Fruit fly (Drosophila melanogaster): ENCODE measurements around the gene CG7715.

CG7715 gene

DNA sequence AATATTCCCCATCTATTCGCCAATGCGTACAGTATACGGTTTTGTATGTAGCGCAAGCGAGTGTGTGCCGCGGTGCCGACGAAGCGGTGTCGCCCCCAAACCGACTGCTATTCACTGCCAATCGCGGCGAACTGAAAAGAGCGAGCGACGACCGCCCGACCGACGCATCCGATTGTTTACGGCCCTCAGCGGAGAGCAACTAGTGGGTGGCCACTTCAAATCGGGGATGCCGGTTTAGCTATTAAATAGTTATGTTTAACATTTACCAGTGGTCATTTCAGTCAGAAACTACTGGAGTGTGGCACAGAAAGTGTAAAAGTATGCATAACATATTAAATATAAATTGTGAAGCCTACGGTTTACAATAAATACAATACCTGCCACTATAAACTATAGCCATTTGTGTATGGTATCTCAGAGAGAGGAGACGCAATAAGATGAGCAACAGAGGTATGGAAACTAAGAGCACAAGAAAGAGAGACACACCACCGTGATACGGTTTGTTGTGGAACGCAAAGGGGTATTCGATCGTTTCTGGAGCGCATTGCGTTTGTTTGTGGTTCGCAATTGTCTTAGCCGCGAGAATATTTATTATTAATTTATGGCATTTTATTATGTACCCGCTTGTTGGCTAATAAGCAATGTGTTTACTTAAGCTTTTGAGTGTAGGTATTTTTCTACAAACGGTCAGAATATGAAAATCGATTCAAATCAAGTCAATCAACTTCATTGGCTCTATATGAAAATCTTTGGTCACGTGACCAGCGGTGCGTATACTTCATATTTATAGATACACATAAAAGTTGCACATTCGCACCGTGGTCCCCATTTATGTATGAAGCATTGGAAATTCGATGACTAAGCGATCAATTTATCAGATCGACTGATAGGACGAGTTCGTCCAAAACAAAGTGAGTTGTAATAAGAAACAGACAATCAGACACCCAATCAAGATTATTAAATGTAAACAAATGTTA lies 12.0 kb upstream of the CG7715 start:
- peak; percentile 4 for TF ChIP-seq CG12768 (GFP tag; optimal IDR thresholded peaks at IDR 0.05)
- TF ChIP-seq CG7101 (tag; optimal IDR thresholded peaks at IDR 0.05) = no peak
- TF ChIP-seq CG7045 (GFP tag; optimal IDR thresholded peaks at IDR 0.05) = no peak
- TF ChIP-seq cnc (optimal IDR thresholded peaks at IDR 0.05) = no peak
- TF ChIP-seq pad (GFP tag; optimal IDR thresholded peaks at IDR 0.05) = peak; percentile 90
- TF ChIP-seq Crg-1 (GFP tag; optimal IDR thresholded peaks at IDR 0.05) = no peak
- TF ChIP-seq kay (GFP tag; ENCODE audit: borderline replicate concordance) = peak; percentile 68
- no peak for TF ChIP-seq ovo (GFP tag; optimal IDR thresholded peaks at IDR 0.05)
- TF ChIP-seq CG1620 (GFP tag; optimal IDR thresholded peaks at IDR 0.05) = no peak
- TF ChIP-seq CG11617 (GFP tag; optimal IDR thresholded peaks at IDR 0.05) = no peak
- no peak for TF ChIP-seq CG14711 (tag; optimal IDR thresholded peaks at IDR 0.05)
- TF ChIP-seq toe (GFP tag; optimal IDR thresholded peaks at IDR 0.05) = no peak
- peak; percentile 21 for TF ChIP-seq tj (GFP tag; optimal IDR thresholded peaks at IDR 0.05)
- TF ChIP-seq Clk (GFP tag; optimal IDR thresholded peaks at IDR 0.05) = no peak
- peak; percentile 27 for TF ChIP-seq Hr96 (GFP tag; optimal IDR thresholded peaks at IDR 0.05)
- peak; percentile 32 for TF ChIP-seq CG33017 (tag; optimal IDR thresholded peaks at IDR 0.05)
- no peak for TF ChIP-seq cic (GFP tag; optimal IDR thresholded peaks at IDR 0.05)
- TF ChIP-seq Mnt (GFP tag; optimal IDR thresholded peaks at IDR 0.05) = peak; percentile 27
- TF ChIP-seq CG5204 (GFP tag; optimal IDR thresholded peaks at IDR 0.05) = peak; percentile 5
- TF ChIP-seq bab1 (GFP tag; optimal IDR thresholded peaks at IDR 0.05) = no peak

DNA sequence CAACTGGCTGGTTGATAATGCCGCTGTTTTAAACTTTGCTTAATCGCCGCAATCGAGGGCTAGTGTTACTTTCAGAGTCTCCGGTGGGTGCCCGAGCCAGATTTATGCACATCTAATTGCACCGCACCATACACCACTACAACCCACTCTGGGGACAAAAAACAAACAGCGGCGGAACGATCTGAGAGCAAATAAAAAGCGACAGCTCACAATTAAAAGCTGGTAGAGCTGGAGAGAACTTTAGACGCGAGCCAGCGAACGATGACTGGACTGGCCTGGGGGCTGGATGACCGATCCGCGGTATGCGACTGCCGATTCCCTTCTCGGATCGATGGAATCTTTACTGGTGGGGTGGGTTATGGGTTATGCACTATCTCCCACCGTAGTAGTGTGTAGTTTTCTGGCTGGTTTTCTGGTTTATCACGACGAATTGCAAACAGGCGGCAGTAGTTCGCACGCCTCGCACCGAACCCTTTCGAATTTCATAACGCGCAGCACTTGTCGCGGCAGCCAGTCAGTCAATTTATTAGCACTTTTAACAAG lies 11.2 kb upstream of the CG7715 start:
- TF ChIP-seq Mnt (GFP tag; optimal IDR thresholded peaks at IDR 0.05) = no peak
- TF ChIP-seq bab1 (GFP tag; optimal IDR thresholded peaks at IDR 0.05) = no peak
- TF ChIP-seq CG7101 (tag; optimal IDR thresholded peaks at IDR 0.05) = no peak
- no peak for TF ChIP-seq ovo (GFP tag; optimal IDR thresholded peaks at IDR 0.05)
- TF ChIP-seq tj (GFP tag; optimal IDR thresholded peaks at IDR 0.05) = no peak
- no peak for TF ChIP-seq Clk (GFP tag; optimal IDR thresholded peaks at IDR 0.05)
- no peak for TF ChIP-seq CG1620 (GFP tag; optimal IDR thresholded peaks at IDR 0.05)
- peak; percentile 62 for TF ChIP-seq cic (GFP tag; optimal IDR thresholded peaks at IDR 0.05)
- peak; percentile 85 for TF ChIP-seq CG12768 (GFP tag; optimal IDR thresholded peaks at IDR 0.05)
- no peak for TF ChIP-seq Hr96 (GFP tag; optimal IDR thresholded peaks at IDR 0.05)
- TF ChIP-seq CG7045 (GFP tag; optimal IDR thresholded peaks at IDR 0.05) = no peak
- no peak for TF ChIP-seq pad (GFP tag; optimal IDR thresholded peaks at IDR 0.05)
- TF ChIP-seq kay (GFP tag; ENCODE audit: borderline replicate concordance) = peak; percentile 90
- TF ChIP-seq Crg-1 (GFP tag; optimal IDR thresholded peaks at IDR 0.05) = no peak
- TF ChIP-seq CG14711 (tag; optimal IDR thresholded peaks at IDR 0.05) = no peak
- TF ChIP-seq toe (GFP tag; optimal IDR thresholded peaks at IDR 0.05) = no peak
- TF ChIP-seq CG5204 (GFP tag; optimal IDR thresholded peaks at IDR 0.05) = no peak
- TF ChIP-seq CG11617 (GFP tag; optimal IDR thresholded peaks at IDR 0.05) = no peak
- no peak for TF ChIP-seq cnc (optimal IDR thresholded peaks at IDR 0.05)
- no peak for TF ChIP-seq CG33017 (tag; optimal IDR thresholded peaks at IDR 0.05)

DNA sequence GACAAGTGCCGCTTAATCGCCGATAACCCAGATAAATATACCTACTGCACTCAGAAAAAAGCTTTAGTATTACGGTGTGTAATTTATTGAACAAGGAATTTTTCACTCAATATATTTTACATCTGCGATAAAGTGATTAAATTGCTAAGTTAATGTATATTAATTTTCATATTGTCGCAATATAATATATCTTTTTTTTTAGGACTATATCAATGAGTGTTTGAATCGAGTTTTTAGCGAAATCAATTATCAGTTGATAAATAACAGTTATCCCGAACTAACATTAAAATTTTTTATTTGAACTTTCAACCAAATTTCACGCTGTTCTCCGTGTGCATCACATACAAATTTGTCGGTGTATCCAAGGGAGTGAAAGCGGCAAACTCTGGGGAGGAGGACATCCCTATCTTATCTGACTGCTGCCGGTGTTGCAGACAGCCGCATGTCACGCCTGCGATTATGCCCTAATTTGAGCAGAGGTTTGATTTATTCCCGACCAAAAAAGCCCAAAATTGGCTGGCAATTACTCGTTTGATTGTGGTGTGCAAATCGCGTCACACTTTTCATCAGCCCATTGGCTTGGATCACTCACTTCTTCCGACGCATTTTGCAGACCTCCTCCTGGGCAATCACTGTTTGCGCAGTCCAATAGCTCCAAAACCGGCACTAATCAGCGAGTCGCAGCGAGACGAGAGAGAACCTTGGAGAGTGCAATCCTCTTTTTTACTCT lies 10.6 kb upstream of the CG7715 start:
- no peak for TF ChIP-seq cic (GFP tag; optimal IDR thresholded peaks at IDR 0.05)
- no peak for TF ChIP-seq CG7101 (tag; optimal IDR thresholded peaks at IDR 0.05)
- TF ChIP-seq Crg-1 (GFP tag; optimal IDR thresholded peaks at IDR 0.05) = no peak
- TF ChIP-seq kay (GFP tag; ENCODE audit: borderline replicate concordance) = no peak
- no peak for TF ChIP-seq CG33017 (tag; optimal IDR thresholded peaks at IDR 0.05)
- TF ChIP-seq pad (GFP tag; optimal IDR thresholded peaks at IDR 0.05) = no peak
- TF ChIP-seq Clk (GFP tag; optimal IDR thresholded peaks at IDR 0.05) = no peak

DNA sequence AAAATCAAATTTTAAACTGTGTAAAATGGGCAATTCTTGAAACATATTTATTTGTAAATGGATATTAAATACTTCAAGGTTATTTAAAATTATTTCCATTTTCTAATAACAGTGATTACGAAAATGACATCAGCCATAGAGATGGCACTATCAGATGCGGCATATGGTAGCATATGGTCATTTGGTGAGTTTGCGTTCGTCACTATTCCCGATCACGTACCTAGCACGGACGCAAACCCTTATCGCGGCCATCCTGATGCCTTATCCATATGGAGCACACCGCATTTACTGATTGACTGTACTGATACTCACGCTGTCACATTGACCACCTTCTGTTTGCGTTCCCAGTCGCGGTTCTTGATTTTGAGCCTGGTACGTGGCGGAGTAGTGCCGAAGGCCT lies 9.8 kb upstream of the CG7715 start:
- TF ChIP-seq CG12768 (GFP tag; optimal IDR thresholded peaks at IDR 0.05) = no peak
- TF ChIP-seq CG33017 (tag; optimal IDR thresholded peaks at IDR 0.05) = no peak
- TF ChIP-seq CG14711 (tag; optimal IDR thresholded peaks at IDR 0.05) = no peak
- no peak for TF ChIP-seq kay (GFP tag; ENCODE audit: borderline replicate concordance)
- TF ChIP-seq CG1620 (GFP tag; optimal IDR thresholded peaks at IDR 0.05) = no peak
- no peak for TF ChIP-seq cic (GFP tag; optimal IDR thresholded peaks at IDR 0.05)
- no peak for TF ChIP-seq Mnt (GFP tag; optimal IDR thresholded peaks at IDR 0.05)

DNA sequence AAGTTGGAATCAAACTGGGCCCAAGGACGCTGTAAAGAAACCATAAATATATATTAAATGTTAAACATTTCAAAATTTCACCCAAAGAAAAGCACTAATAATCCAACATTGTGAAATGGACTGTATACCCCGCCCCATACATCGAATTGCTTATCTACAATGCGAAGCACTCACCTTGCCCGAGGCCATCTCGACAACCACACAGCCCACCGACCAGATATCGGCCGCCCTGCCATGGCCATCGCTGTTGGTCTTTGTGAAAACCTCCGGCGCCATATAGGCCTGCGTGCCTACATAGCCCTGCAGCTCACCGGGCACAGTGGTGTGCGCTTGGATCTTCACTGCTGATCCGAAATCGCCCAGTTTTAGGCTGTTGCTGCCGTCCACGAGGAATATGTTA lies 5.3 kb upstream of the CG7715 start:
- TF ChIP-seq CG7101 (tag; optimal IDR thresholded peaks at IDR 0.05) (no peak), Crg-1 (GFP tag; optimal IDR thresholded peaks at IDR 0.05) (no peak), CG11617 (GFP tag; optimal IDR thresholded peaks at IDR 0.05) (no peak), bab1 (GFP tag; optimal IDR thresholded peaks at IDR 0.05) (no peak), CG12768 (GFP tag; optimal IDR thresholded peaks at IDR 0.05) (no peak), CG14711 (tag; optimal IDR thresholded peaks at IDR 0.05) (no peak), CG7045 (GFP tag; optimal IDR thresholded peaks at IDR 0.05) (no peak), CG5204 (GFP tag; optimal IDR thresholded peaks at IDR 0.05) (no peak), Hr96 (GFP tag; optimal IDR thresholded peaks at IDR 0.05) (no peak), ovo (GFP tag; optimal IDR thresholded peaks at IDR 0.05) (no peak), cic (GFP tag; optimal IDR thresholded peaks at IDR 0.05) (no peak)

Data from whole organism, adult.